Worm (Caenorhabditis elegans) whole organism, early embryonic: Measurements from ENCODE around the gene F54H12.4.

ENCODE experiments used
- B0310.2 ChIP-seq: sonication (generic microtip); optimal IDR thresholded peaks from 2 replicates; lab custom pipeline; 2016; ENCODE audit warnings: mild to moderate bottlenecking, missing genetic modification characterization, missing compliant biosample characterization
- F13C5.2 ChIP-seq: sonication (generic microtip); optimal IDR thresholded peaks from 2 replicates; lab custom pipeline; 2017; ENCODE audit warnings: mild to moderate bottlenecking, missing genetic modification characterization, inconsistent platforms, missing compliant biosample characterization
- aly-1 ChIP-seq: sonication (generic microtip); optimal IDR thresholded peaks from 2 replicates; lab custom pipeline; 2016; ENCODE audit warnings: missing genetic modification characterization, missing compliant biosample characterization
- ama-1 ChIP-seq: fragments of 150-350 bp; optimal IDR thresholded peaks from 2 replicates; lab custom pipeline; 2014
- ceh-13 ChIP-seq: fragments of 200-800 bp; sonication (Bioruptor generic); optimal IDR thresholded peaks from 2 replicates; lab custom pipeline; 2018; ENCODE audit warnings: mild to moderate bottlenecking, missing genetic modification characterization, missing compliant biosample characterization
- ceh-36 ChIP-seq: sonication (generic microtip); optimal IDR thresholded peaks from 2 replicates; lab custom pipeline; 2016; ENCODE audit warnings: missing genetic modification characterization, inconsistent platforms, missing compliant biosample characterization
- ets-7 ChIP-seq: sonication (generic microtip); optimal IDR thresholded peaks from 2 replicates; lab custom pipeline; 2016; ENCODE audit warnings: missing genotype, missing genetic modification characterization, missing compliant biosample characterization
- flt-1 ChIP-seq: fragments of 200-800 bp; sonication (Bioruptor generic); IDR thresholded peaks from 2 replicates; pipeline ENCODE4 v1.3.6; 2022; ENCODE audit warnings: missing genetic modification characterization, missing compliant biosample characterization
- hmbx-1 ChIP-seq: sonication (generic microtip); optimal IDR thresholded peaks from 2 replicates; lab custom pipeline; 2016; ENCODE audit warnings: mild to moderate bottlenecking, missing genetic modification characterization, missing compliant biosample characterization
- hmg-4 ChIP-seq: fragments of 200-800 bp; sonication (Bioruptor generic); optimal IDR thresholded peaks from 2 replicates; lab custom pipeline; 2018; ENCODE audit warnings: mild to moderate bottlenecking, missing genetic modification characterization, missing compliant biosample characterization
- hnd-1 ChIP-seq: sonication (generic microtip); optimal IDR thresholded peaks from 2 replicates; lab custom pipeline; 2016; ENCODE audit warnings: missing genetic modification characterization, missing compliant biosample characterization
- pes-1 ChIP-seq: fragments of 200-800 bp; sonication (Bioruptor generic); IDR thresholded peaks from 2 replicates; pipeline ENCODE4 v1.3.6; 2022; ENCODE audit warnings: missing genetic modification reagents, missing genetic modification characterization, missing compliant biosample characterization
- scrt-1 ChIP-seq: fragments of 200-800 bp; sonication (Bioruptor generic); IDR thresholded peaks from 2 replicates; pipeline ENCODE4 v1.3.6; 2022; ENCODE audit warnings: missing genetic modification characterization, missing compliant biosample characterization
- sea-1 ChIP-seq: fragments of 200-800 bp; sonication (Bioruptor generic); conservative IDR thresholded peaks from 2 replicates; pipeline ENCODE4 v1.3.6; 2022; ENCODE audit warnings: missing genetic modification characterization, missing compliant biosample characterization
- tbx-11 ChIP-seq: fragments of 200-800 bp; sonication (Bioruptor generic); IDR thresholded peaks from 2 replicates; pipeline ENCODE4 v1.3.6; 2022; ENCODE audit warnings: missing genetic modification characterization, missing compliant biosample characterization
- tbx-37 ChIP-seq: fragments of 200-800 bp; sonication (Bioruptor generic); conservative IDR thresholded peaks from 2 replicates; pipeline ENCODE4 v1.3.6; 2022; ENCODE audit warnings: missing genetic modification reagents, missing genetic modification characterization, missing compliant biosample characterization
- tra-4 ChIP-seq: sonication (generic microtip); optimal IDR thresholded peaks from 2 replicates; lab custom pipeline; 2017; ENCODE audit warnings: missing genetic modification characterization, missing compliant biosample characterization

Gene F54H12.4

DNA sequence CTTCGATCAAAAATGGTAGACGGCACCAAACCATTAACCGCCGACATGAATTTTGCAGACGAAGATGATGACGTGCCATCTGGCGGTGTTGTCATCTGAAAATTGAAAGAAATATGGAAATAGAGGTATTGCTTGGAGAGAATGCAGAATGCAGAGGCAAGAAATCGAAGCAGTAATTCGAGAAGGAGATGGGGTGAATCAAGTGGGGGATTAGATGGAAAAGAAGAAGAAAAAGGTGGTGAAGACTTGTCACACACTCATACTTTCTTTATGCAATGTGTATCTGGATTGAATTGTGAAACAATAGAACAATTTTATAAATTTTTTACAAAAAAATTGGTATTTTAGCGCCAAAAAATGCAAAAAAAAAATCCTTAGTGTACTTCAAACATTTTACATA is 37.7 kb downstream of the F54H12.4 start, which contains the start of gene tag-250:
Gene tag-250 (minus strand): TSS at position 101 of the 400 bp plus-strand sequence.
- no peak for TF ChIP-seq tbx-37 (GFP tag; lab: Robert Waterston, UW)
- TF ChIP-seq sea-1 (GFP tag; lab: Robert Waterston, UW): no peak
- no peak for TF ChIP-seq tbx-11 (GFP tag; lab: Robert Waterston, UW)
- TF ChIP-seq aly-1 (tag; lab: Kevin White, UChicago): no peak
- no peak for TF ChIP-seq B0310.2
- no peak for TF ChIP-seq ets-7 (tag; lab: Kevin White, UChicago)
- TF ChIP-seq flt-1 (GFP tag; lab: Robert Waterston, UW): no peak
- TF ChIP-seq ama-1: no peak
- TF ChIP-seq hnd-1: no peak
- TF ChIP-seq hmg-4 (GFP tag; lab: Kevin White, UChicago): no peak
- no peak for TF ChIP-seq ceh-13 (GFP tag; lab: Kevin White, UChicago)
- TF ChIP-seq hmbx-1 (tag; lab: Kevin White, UChicago): no peak
- TF ChIP-seq tra-4 (tag; lab: Kevin White, UChicago): no peak
- no peak for TF ChIP-seq scrt-1 (GFP tag; lab: Robert Waterston, UW)
- no peak for TF ChIP-seq ceh-36 (tag; lab: Kevin White, UChicago)

DNA sequence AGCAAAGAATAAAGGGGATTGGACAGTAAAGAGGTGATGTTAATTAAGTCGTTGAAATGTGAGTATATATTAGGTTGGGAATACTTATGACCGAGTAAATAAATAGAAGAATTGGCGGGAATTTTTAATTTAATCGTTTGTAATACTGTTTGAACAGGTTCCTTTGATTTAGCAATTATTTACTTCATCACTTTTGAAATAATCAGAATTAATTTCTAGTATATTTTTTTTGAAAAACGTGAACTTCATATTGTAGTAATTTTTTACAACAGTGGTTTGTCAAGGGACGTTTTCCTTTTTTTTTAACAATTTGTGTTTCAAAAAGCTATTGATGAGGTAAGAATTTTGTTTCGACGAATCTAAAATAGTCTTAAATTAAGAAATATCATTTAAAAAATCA is 40.3 kb downstream of the F54H12.4 start, which contains the start of gene C29E4.17:
Gene C29E4.17 (plus strand): TSS at position 301 of the 400 bp plus-strand sequence.
- TF ChIP-seq pes-1 (GFP tag; lab: Robert Waterston, UW) (no peak), ets-7 (tag; lab: Kevin White, UChicago) (no peak)

ce11 chrIII:7919823-7920222 is 42.7 kb downstream of the F54H12.4 start, which contains the start of gene C29E4.14:
TSS of gene C29E4.14 (plus strand) at chrIII:7920123.
- TF ChIP-seq B0310.2 (no peak), ama-1 (no peak), pes-1 (GFP tag; lab: Robert Waterston, UW) (no peak), ceh-36 (tag; lab: Kevin White, UChicago) (no peak), scrt-1 (GFP tag; lab: Robert Waterston, UW) (no peak), hmbx-1 (tag; lab: Kevin White, UChicago) (no peak), sea-1 (GFP tag; lab: Robert Waterston, UW) (no peak), F13C5.2 (no peak), hmg-4 (GFP tag; lab: Kevin White, UChicago) (no peak), aly-1 (tag; lab: Kevin White, UChicago) (no peak), tbx-11 (GFP tag; lab: Robert Waterston, UW) (no peak), tbx-37 (GFP tag; lab: Robert Waterston, UW) (no peak), tra-4 (tag; lab: Kevin White, UChicago) (no peak), hnd-1 (no peak), flt-1 (GFP tag; lab: Robert Waterston, UW) (no peak), ceh-13 (GFP tag; lab: Kevin White, UChicago) (no peak)

DNA sequence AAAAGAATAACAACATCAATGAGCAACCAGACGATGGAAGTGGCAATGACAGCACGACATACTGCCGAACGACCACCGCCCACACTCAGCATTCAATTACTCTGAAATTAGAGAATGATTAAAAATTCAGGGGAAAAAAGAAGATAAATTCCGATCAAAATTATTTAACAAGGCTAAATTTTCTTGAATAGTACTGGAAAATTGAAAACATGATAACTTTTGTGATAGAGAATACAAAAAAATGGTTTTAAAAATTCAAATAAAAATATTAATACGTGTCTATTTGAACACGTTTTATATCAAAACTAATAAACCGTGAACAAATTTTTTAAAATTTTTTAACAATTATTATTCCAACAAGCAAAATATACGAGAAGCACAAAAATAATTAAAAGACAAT is 44.9 kb downstream of the F54H12.4 start, which contains the start of gene gly-3:
Gene gly-3 (minus strand): TSS at position 101 of the 400 bp plus-strand sequence.
- no peak for TF ChIP-seq tbx-37 (GFP tag; lab: Robert Waterston, UW)

DNA sequence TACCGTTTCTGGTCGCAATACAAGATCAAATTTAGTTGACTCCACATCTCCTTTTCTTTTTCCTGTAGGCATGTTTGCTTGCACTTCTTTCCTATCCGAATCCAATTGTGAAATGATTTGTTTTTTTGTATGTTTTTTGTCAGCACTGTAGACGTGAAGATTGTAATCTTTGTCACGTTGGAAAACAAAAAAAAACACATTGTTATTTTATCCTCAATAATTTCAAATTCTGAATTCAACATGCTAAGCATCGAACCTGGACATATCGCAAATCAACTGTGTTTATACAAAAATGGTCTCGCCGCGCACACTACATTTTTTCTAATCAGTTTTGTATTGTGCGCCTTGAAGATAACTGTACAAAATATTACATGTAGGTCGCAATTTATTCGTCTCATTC is 49.1 kb downstream of the F54H12.4 start, which contains the start of gene ZK688.12:
Gene ZK688.12 (minus strand): TSS at position 101 of the 400 bp plus-strand sequence.
- no peak for TF ChIP-seq ama-1
- no peak for TF ChIP-seq tbx-11 (GFP tag; lab: Robert Waterston, UW)
- no peak for TF ChIP-seq aly-1 (tag; lab: Kevin White, UChicago)
- TF ChIP-seq ceh-13 (GFP tag; lab: Kevin White, UChicago): no peak
- TF ChIP-seq tbx-37 (GFP tag; lab: Robert Waterston, UW): no peak
- no peak for TF ChIP-seq hmg-4 (GFP tag; lab: Kevin White, UChicago)
- no peak for TF ChIP-seq ets-7 (tag; lab: Kevin White, UChicago)
- TF ChIP-seq pes-1 (GFP tag; lab: Robert Waterston, UW): no peak
- no peak for TF ChIP-seq hmbx-1 (tag; lab: Kevin White, UChicago)
- TF ChIP-seq tra-4 (tag; lab: Kevin White, UChicago): no peak
- TF ChIP-seq sea-1 (GFP tag; lab: Robert Waterston, UW): no peak
- TF ChIP-seq hnd-1: no peak

DNA sequence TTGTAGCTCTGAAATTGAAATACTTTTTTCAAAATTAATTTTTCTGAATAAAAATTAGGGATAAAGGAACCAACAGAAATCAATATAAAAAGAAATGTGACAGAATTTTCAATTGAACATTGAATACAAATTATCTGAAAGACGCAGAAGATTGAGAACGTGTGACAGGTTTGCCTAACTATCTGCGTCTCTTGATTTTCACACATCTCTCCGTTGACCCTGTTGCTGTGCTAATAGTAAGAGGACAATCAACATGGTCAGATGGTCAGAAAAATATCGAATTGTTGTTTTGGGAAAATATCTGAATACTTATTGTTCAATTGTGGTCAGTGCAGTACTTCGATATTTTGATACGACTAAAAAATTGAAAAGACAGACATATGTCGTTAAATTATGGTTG is 50.9 kb downstream of the F54H12.4 start, which contains the start of gene ZK688.7:
Gene ZK688.7 (minus strand): TSS at position 14 of the 400 bp plus-strand sequence.
- TF ChIP-seq aly-1 (tag; lab: Kevin White, UChicago) (no peak), sea-1 (GFP tag; lab: Robert Waterston, UW) (no peak), scrt-1 (GFP tag; lab: Robert Waterston, UW) (no peak), ceh-13 (GFP tag; lab: Kevin White, UChicago) (no peak), B0310.2 (no peak), ama-1 (no peak), flt-1 (GFP tag; lab: Robert Waterston, UW) (no peak), tbx-37 (GFP tag; lab: Robert Waterston, UW) (no peak), pes-1 (GFP tag; lab: Robert Waterston, UW) (no peak), tbx-11 (GFP tag; lab: Robert Waterston, UW) (no peak), ets-7 (tag; lab: Kevin White, UChicago) (no peak)
